Worm (Caenorhabditis elegans) whole organism, L4 larva: ENCODE measurements around the gene C55A1.11.

Experiments
- F49E8.2 ChIP-seq: sonication (generic microtip); optimal IDR thresholded peaks from 2 replicates; lab custom pipeline; 2016; ENCODE audit warnings: missing compliant biosample characterization, mild to moderate bottlenecking, missing genetic modification characterization, borderline replicate concordance
- T20F7.1 ChIP-seq: fragments of 200-800 bp; sonication (Bioruptor generic); optimal IDR thresholded peaks from 2 replicates; lab custom pipeline; 2018; ENCODE audit warnings: mild to moderate bottlenecking, missing genetic modification characterization, missing compliant biosample characterization
- attf-4 ChIP-seq: sonication (generic microtip); optimal IDR thresholded peaks from 3 replicates; lab custom pipeline; 2017; ENCODE audit warnings: missing biosample characterization, missing genetic modification characterization
- duxl-1 ChIP-seq: sonication (generic microtip); optimal IDR thresholded peaks from 2 replicates; lab custom pipeline; 2016; ENCODE audit warnings: mild to moderate bottlenecking, missing genetic modification characterization, moderate library complexity, missing compliant biosample characterization; ENCODE audit not compliant: poor library complexity
- lin-1 ChIP-seq: fragments of 200-800 bp; sonication (Bioruptor generic); IDR thresholded peaks from 2 replicates; pipeline ENCODE4 v1.3.6; 2022; ENCODE audit warnings: missing genetic modification reagents, missing genetic modification characterization, missing compliant biosample characterization
- mep-1 ChIP-seq: fragments of 150-350 bp; sonication (generic microtip); optimal IDR thresholded peaks from 3 replicates; lab custom pipeline; 2014; ENCODE audit warnings: missing biosample characterization, missing genetic modification characterization
- nhr-11 ChIP-seq: fragments of 150-350 bp; optimal IDR thresholded peaks from 2 replicates; lab custom pipeline; 2014; ENCODE audit warnings: missing biosample characterization, missing genetic modification characterization
- pqm-1 ChIP-seq: sonication (generic microtip); optimal IDR thresholded peaks from 2 replicates; lab custom pipeline; 2017; ENCODE audit warnings: missing biosample characterization, missing genetic modification characterization
- set-16 ChIP-seq: fragments of 200-800 bp; sonication (Bioruptor generic); IDR thresholded peaks from 2 replicates; pipeline ENCODE4 v1.3.6; 2022; ENCODE audit warnings: missing genetic modification reagents, missing genetic modification characterization, missing compliant biosample characterization
- snpc-4 ChIP-seq: fragments of 150-350 bp; optimal IDR thresholded peaks from 2 replicates; lab custom pipeline; 2014; ENCODE audit warnings: missing biosample characterization, missing genetic modification characterization
- zip-11 ChIP-seq: fragments of 200-800 bp; sonication (Bioruptor generic); IDR thresholded peaks from 2 replicates; pipeline ENCODE4 v1.3.6; 2022; ENCODE audit warnings: missing genetic modification characterization, missing compliant biosample characterization

- no peak for TF ChIP-seq lin-1
- TF ChIP-seq mep-1 (tag; lab: Kevin White, UChicago): no peak
- no peak for TF ChIP-seq set-16 (GFP tag; lab: Robert Waterston, UW)
- TF ChIP-seq snpc-4 (tag; lab: Kevin White, UChicago): no peak
- TF ChIP-seq T20F7.1 (GFP tag; lab: Kevin White, UChicago): no peak
- no peak for TF ChIP-seq duxl-1 (tag; lab: Kevin White, UChicago)
- TF ChIP-seq F49E8.2 (tag; lab: Kevin White, UChicago): no peak
- TF ChIP-seq attf-4 (tag; lab: Kevin White, UChicago): no peak
- TF ChIP-seq pqm-1 (tag; lab: Kevin White, UChicago): no peak
- TF ChIP-seq nhr-11: no peak
- no peak for TF ChIP-seq zip-11 (GFP tag; lab: Robert Waterston, UW)
Observed at ce11 chrV:15614534-15614933, 11.1 kb upstream of the C55A1.11 start.
